Worm (Caenorhabditis elegans): ENCODE results near the gene sams-1.

The sams-1 gene

DNA sequence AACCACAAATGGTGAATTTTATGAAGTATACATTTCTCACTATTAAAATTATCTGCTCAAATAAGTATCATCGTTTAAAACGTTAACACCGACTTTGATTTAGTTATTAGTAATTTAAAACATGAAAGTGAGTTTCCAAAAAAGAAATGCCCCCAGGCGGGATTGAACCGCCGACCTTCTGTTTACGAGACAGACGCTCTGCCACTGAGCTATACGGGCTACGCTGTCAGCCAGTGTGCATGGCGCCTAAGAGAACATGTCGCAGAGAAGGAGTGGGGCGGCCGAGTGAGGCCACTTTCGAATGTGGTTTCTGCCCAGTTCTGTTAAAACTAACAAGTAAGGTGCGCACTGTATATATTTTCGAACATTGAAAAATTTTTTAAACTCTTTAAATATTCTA is 30.8 kb upstream of the sams-1 start (continued):
- TF ChIP-seq ZK337.2 (GFP tag; IDR thresholded peaks at IDR 0.05), result peak; percentile 43; the same call in 1 of the 2 replicates
- TF ChIP-seq ZK546.5 (tag; optimal IDR thresholded peaks at IDR 0.05), result no peak
- TF ChIP-seq lin-38 (GFP tag; IDR thresholded peaks at IDR 0.05), result peak; percentile 71
- TF ChIP-seq unc-39 (tag; optimal IDR thresholded peaks at IDR 0.05), result no peak
- no peak for TF ChIP-seq zag-1 (tag; optimal IDR thresholded peaks at IDR 0.05)
- TF ChIP-seq fkh-10 (GFP tag; optimal IDR thresholded peaks at IDR 0.05), result no peak
- peak; percentile 12 for TF ChIP-seq nhr-28 (tag; optimal IDR thresholded peaks at IDR 0.05)
- peak; percentile 66 to 71; a peak in 2 of 4 replicates for TF ChIP-seq madf-5 (GFP tag; IDR thresholded peaks at IDR 0.05)
- peak; percentile 27 for TF ChIP-seq lin-13 (GFP tag; optimal IDR thresholded peaks at IDR 0.05)
- peak; percentile 29 for TF ChIP-seq nhr-6 (tag; optimal IDR thresholded peaks at IDR 0.05)
- TF ChIP-seq mes-2 (tag; optimal IDR thresholded peaks at IDR 0.05; ENCODE audit: poor library complexity, severe bottlenecking), result peak; percentile 85
- TF ChIP-seq Y75B8A.6 (GFP tag; IDR thresholded peaks at IDR 0.05), result 0 out of 2 replicates have a peak, but pooled peaks have one; percentile 12
- TF ChIP-seq T20F7.1 (GFP tag; optimal IDR thresholded peaks at IDR 0.05), result no peak
- peak; percentile 62 for TF ChIP-seq spr-1 (tag; optimal IDR thresholded peaks at IDR 0.05)
- peak; percentile 94 for TF ChIP-seq aha-1 (tag)

DNA sequence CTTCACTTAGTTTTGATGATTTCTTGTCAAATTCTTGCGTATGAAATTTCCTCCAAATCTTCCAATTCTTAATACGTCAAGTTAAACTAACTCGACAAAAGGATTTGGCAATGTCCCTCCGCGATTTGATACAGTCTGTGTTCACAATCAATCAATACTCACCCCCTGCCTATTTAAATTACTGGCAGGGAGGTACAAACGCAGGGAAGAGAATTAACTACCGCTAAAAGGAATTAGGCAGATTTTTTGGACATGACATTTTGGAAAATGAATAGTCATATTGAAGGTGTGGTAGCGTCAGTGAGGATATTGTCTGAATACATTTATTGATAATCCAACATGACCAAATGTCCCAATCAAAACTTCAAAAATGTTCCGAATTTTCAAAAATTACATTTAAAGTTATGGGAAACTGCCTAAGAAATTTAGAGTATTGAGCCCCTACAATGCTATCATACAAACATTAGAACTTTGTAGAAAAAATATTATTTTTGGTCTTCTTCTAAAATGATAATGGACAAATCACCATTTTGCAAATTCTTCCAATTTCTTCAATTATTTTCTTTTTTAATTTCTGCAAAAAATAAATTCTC is 28.3 kb upstream of the sams-1 start:
- peak; percentile 99 for TF ChIP-seq nhr-102 (tag; optimal IDR thresholded peaks at IDR 0.05)
- TF ChIP-seq ceh-28 (tag; optimal IDR thresholded peaks at IDR 0.05), result peak; percentile 99
- TF ChIP-seq nhr-6 (tag; optimal IDR thresholded peaks at IDR 0.05), result peak; percentile 98
- peak; percentile 82 for TF ChIP-seq nhr-76 (tag; optimal IDR thresholded peaks at IDR 0.05)
- TF ChIP-seq zip-11 (GFP tag; IDR thresholded peaks at IDR 0.05), result no peak
- peak; percentile 75 for TF ChIP-seq Y105C5A.15 (GFP tag; IDR thresholded peaks at IDR 0.05)
- peak; percentile 53 to 92; a peak in 3 of 4 replicates for TF ChIP-seq madf-5 (GFP tag; IDR thresholded peaks at IDR 0.05)
- peak; percentile 66 for TF ChIP-seq arid-1 (GFP tag; conservative IDR thresholded peaks at IDR 0.05)
- TF ChIP-seq tag-97 (GFP tag; IDR thresholded peaks at IDR 0.05), result no peak
- peak; percentile 92 for TF ChIP-seq unc-39 (tag; optimal IDR thresholded peaks at IDR 0.05)
- peak; percentile 95 for TF ChIP-seq lin-1 (GFP tag; IDR thresholded peaks at IDR 0.05)
- TF ChIP-seq nhr-28 (tag; optimal IDR thresholded peaks at IDR 0.05), result peak; percentile 95
- TF ChIP-seq F10B5.3 (tag; optimal IDR thresholded peaks at IDR 0.05), result peak; percentile 96
- peak; percentile 88 for TF ChIP-seq gei-8 (GFP tag; optimal IDR thresholded peaks at IDR 0.05)
- TF ChIP-seq snpc-1.2 (GFP tag; IDR thresholded peaks at IDR 0.05), result no peak; the same call in 1 of the 2 replicates
- peak; percentile 55 for TF ChIP-seq cey-2 (tag; optimal IDR thresholded peaks at IDR 0.05; ENCODE audit: borderline replicate concordance, insufficient read depth)
- peak; percentile 95 for TF ChIP-seq mdt-29 (GFP tag; IDR thresholded peaks at IDR 0.05)
- peak; percentile 88 for TF ChIP-seq zfp-2 (tag; optimal IDR thresholded peaks at IDR 0.05)
- peak; percentile 96 to 98 for TF ChIP-seq daf-16 (GFP tag; optimal IDR thresholded peaks at IDR 0.05)
- TF ChIP-seq daf-16 (tag; optimal IDR thresholded peaks at IDR 0.05), result peak; percentile 93
- TF ChIP-seq lin-39 (tag; optimal IDR thresholded peaks at IDR 0.05), result peak; percentile 86
- TF ChIP-seq lin-15B (tag; optimal IDR thresholded peaks at IDR 0.05), result peak; percentile 41
- no peak for TF ChIP-seq daf-8 (GFP tag; IDR thresholded peaks at IDR 0.05)
- TF ChIP-seq ces-1 (GFP tag; optimal IDR thresholded peaks at IDR 0.05), result peak; percentile 95
- TF ChIP-seq jun-1 (tag; optimal IDR thresholded peaks at IDR 0.05), result peak; percentile 99
- peak; percentile 91 to 100 for TF ChIP-seq unc-62 (GFP tag; optimal IDR thresholded peaks at IDR 0.05 in 1 of 2)
- peak; percentile 93 for TF ChIP-seq unc-62 (tag; optimal IDR thresholded peaks at IDR 0.05)
- TF ChIP-seq nhr-48 (tag; optimal IDR thresholded peaks at IDR 0.05), result peak; percentile 98
- TF ChIP-seq Y48G9A.11 (GFP tag; IDR thresholded peaks at IDR 0.05), result no peak; the same call in 1 of the 2 replicates
- peak; percentile 68 for TF ChIP-seq pqm-1 (tag; optimal IDR thresholded peaks at IDR 0.05)
- peak; percentile 99 for TF ChIP-seq mes-2 (tag; optimal IDR thresholded peaks at IDR 0.05; ENCODE audit: poor library complexity, severe bottlenecking)
- no peak for TF ChIP-seq ceh-62 (tag; optimal IDR thresholded peaks at IDR 0.05)
- peak; percentile 99 for TF ChIP-seq duxl-1 (tag; optimal IDR thresholded peaks at IDR 0.05; ENCODE audit: poor library complexity)
- peak; percentile 89 for TF ChIP-seq Y75B8A.6 (GFP tag; IDR thresholded peaks at IDR 0.05)
- peak; percentile 94 for TF ChIP-seq hlh-30 (tag; optimal IDR thresholded peaks at IDR 0.05; ENCODE audit: insufficient read depth)
- TF ChIP-seq F44E2.7 (GFP tag; IDR thresholded peaks at IDR 0.05), result 0 out of 2 replicates have a peak, but pooled peaks have one; percentile 23
- TF ChIP-seq lin-13 (GFP tag; optimal IDR thresholded peaks at IDR 0.05), result peak; percentile 98
- TF ChIP-seq ceh-20 (GFP tag; IDR thresholded peaks at IDR 0.05), result peak; percentile 95
- peak; percentile 90 for TF ChIP-seq lir-3 (tag; optimal IDR thresholded peaks at IDR 0.05)
- TF ChIP-seq ztf-11 (tag; optimal IDR thresholded peaks at IDR 0.05), result peak; percentile 84

All from whole organism, L4 larva.